Fruit fly (Drosophila melanogaster) whole organism, embryonic: ENCODE results near the gene Roc1b.
A peak's percentile ranks its signal among the peaks of the same experiment; 100 is the strongest.

Source experiments
- Ada2b ChIP-seq: fragments of 200-800 bp; sonication (Bioruptor generic); IDR thresholded peaks from 2 replicates; pipeline ENCODE4 v1.3.6; 2022; ENCODE audit warnings: missing biosample characterization, missing genetic modification characterization
- Awh ChIP-seq: fragments of 200-800 bp; sonication (Bioruptor generic); IDR thresholded peaks from 2 replicates; pipeline ENCODE4, ENCODE4 v1.3.6; 2022; ENCODE audit warnings: missing biosample characterization, missing genetic modification characterization
- B-H1 ChIP-seq: fragments of 200-800 bp; sonication (Bioruptor generic); IDR thresholded peaks from 3 replicates; pipeline ENCODE4 v1.3.6; 2022; ENCODE audit warnings: missing biosample characterization, missing genetic modification characterization
- CG11093 ChIP-seq: fragments of 200-800 bp; sonication (Bioruptor generic); IDR thresholded peaks from 3 replicates; pipeline ENCODE4 v1.3.6; 2022; ENCODE audit warnings: missing biosample characterization, missing genetic modification characterization
- CG12104 ChIP-seq: fragments of 200-800 bp; sonication (Bioruptor generic); optimal IDR thresholded peaks from 3 replicates; lab custom pipeline; 2016; ENCODE audit warnings: missing biosample characterization, missing genetic modification characterization
- CG12391 ChIP-seq: fragments of 200-800 bp; sonication (Bioruptor generic); optimal IDR thresholded peaks from 3 replicates; lab custom pipeline; 2018; ENCODE audit warnings: missing biosample characterization, mild to moderate bottlenecking, missing genetic modification characterization, moderate library complexity
- CG1647 ChIP-seq: fragments of 200-800 bp; sonication (Bioruptor generic); optimal IDR thresholded peaks from 3 replicates; lab custom pipeline; 2016; ENCODE audit warnings: missing biosample characterization, missing genetic modification characterization
- CG17186 ChIP-seq: fragments of 200-800 bp; sonication (Bioruptor generic); optimal IDR thresholded peaks from 3 replicates; lab custom pipeline; 2017; ENCODE audit warnings: missing biosample characterization, missing genetic modification reagents, missing genetic modification characterization
- CG17802 ChIP-seq: fragments of 200-800 bp; sonication (Bioruptor generic); optimal IDR thresholded peaks from 2 replicates; lab custom pipeline; 2018; ENCODE audit warnings: missing biosample characterization, mild to moderate bottlenecking, missing genetic modification characterization, moderate library complexity
- CG18011 ChIP-seq: fragments of 200-800 bp; sonication (Bioruptor generic); optimal IDR thresholded peaks from 2 replicates; lab custom pipeline; 2017; ENCODE audit warnings: missing biosample characterization, missing genetic modification characterization, mild to moderate bottlenecking, moderate library complexity, missing genotype
- CG2889 ChIP-seq: fragments of 200-800 bp; sonication (Bioruptor generic); IDR thresholded peaks from 3 replicates; pipeline ENCODE4 v1.3.6; 2022; ENCODE audit warnings: missing biosample characterization, missing genetic modification characterization
- CG3163 ChIP-seq: fragments of 200-800 bp; sonication (Bioruptor generic); optimal IDR thresholded peaks from 3 replicates; lab custom pipeline; 2016; ENCODE audit warnings: missing biosample characterization, missing genetic modification characterization
- CG32772 ChIP-seq: fragments of 200-800 bp; sonication (Bioruptor generic); IDR thresholded peaks from 2 replicates; pipeline ENCODE4 v1.3.6; 2022; ENCODE audit warnings: missing biosample characterization, missing genetic modification characterization
- CG34376 ChIP-seq: fragments of 200-800 bp; sonication (Bioruptor generic); optimal IDR thresholded peaks from 2 replicates; lab custom pipeline; 2018; ENCODE audit warnings: missing biosample characterization, mild to moderate bottlenecking, missing genetic modification characterization
- CG4820 ChIP-seq: fragments of 200-800 bp; sonication (Bioruptor generic); optimal IDR thresholded peaks from 3 replicates; lab custom pipeline; 2016; ENCODE audit warnings: missing biosample characterization, missing genetic modification characterization
- CG4854 ChIP-seq: fragments of 200-800 bp; sonication (Bioruptor generic); optimal IDR thresholded peaks from 2 replicates; lab custom pipeline; 2016; ENCODE audit warnings: missing biosample characterization, missing genetic modification characterization, inconsistent platforms
- CG6854 ChIP-seq: fragments of 200-800 bp; sonication (Bioruptor generic); optimal IDR thresholded peaks from 3 replicates; lab custom pipeline; 2017; ENCODE audit warnings: missing biosample characterization, mild to moderate bottlenecking, missing genetic modification characterization
- CG9932 ChIP-seq: fragments of 200-800 bp; sonication (Bioruptor generic); IDR thresholded peaks from 2 replicates; pipeline ENCODE4 v1.3.6; 2022; ENCODE audit warnings: missing biosample characterization, missing genetic modification characterization
- CkIIα-i1 ChIP-seq: fragments of 200-800 bp; sonication (Bioruptor generic); IDR thresholded peaks from 2 replicates; pipeline ENCODE4 v1.3.6; 2022; ENCODE audit warnings: missing biosample characterization, missing genetic modification characterization
- CoRest ChIP-seq: fragments of 200-800 bp; sonication (Bioruptor generic); optimal IDR thresholded peaks from 3 replicates; lab custom pipeline; 2018; ENCODE audit warnings: missing biosample characterization, mild to moderate bottlenecking, missing genetic modification characterization, moderate library complexity
- Dad ChIP-seq: fragments of 200-800 bp; sonication (Bioruptor generic); optimal IDR thresholded peaks from 3 replicates; lab custom pipeline; 2016; ENCODE audit warnings: missing biosample characterization, missing genetic modification characterization
- Dref ChIP-seq: fragments of 200-800 bp; sonication (Bioruptor generic); IDR thresholded peaks from 2 replicates; pipeline ENCODE4 v1.3.6; 2022; ENCODE audit warnings: missing biosample characterization, missing genetic modification characterization
- Elba2 ChIP-seq: fragments of 200-800 bp; sonication (Bioruptor generic); optimal IDR thresholded peaks from 3 replicates; lab custom pipeline; 2016; ENCODE audit warnings: missing biosample characterization, missing genetic modification characterization
- Gug ChIP-seq: fragments of 200-800 bp; sonication (Bioruptor generic); IDR thresholded peaks from 4 replicates; pipeline ENCODE4 v1.3.6; 2022; ENCODE audit warnings: missing biosample characterization, missing genetic modification characterization
- H2.0 ChIP-seq: fragments of 200-800 bp; sonication (Bioruptor generic); IDR thresholded peaks from 2 replicates; pipeline ENCODE4 v1.3.6; 2022; ENCODE audit warnings: missing biosample characterization, missing genetic modification characterization
- HHEX ChIP-seq: fragments of 200-800 bp; sonication (Bioruptor generic); optimal IDR thresholded peaks from 3 replicates; lab custom pipeline; 2017; ENCODE audit warnings: missing biosample characterization, mild to moderate bottlenecking, missing genetic modification characterization, missing genetic modification reagents
- HLH4C ChIP-seq: fragments of 200-800 bp; sonication (Bioruptor generic); IDR thresholded peaks from 3 replicates; pipeline ENCODE4 v1.3.6; 2022; ENCODE audit warnings: missing biosample characterization, missing genetic modification characterization; ENCODE audit not compliant: partially characterized antibody
- HLH54F ChIP-seq: fragments of 200-800 bp; sonication (Bioruptor generic); optimal IDR thresholded peaks from 3 replicates; lab custom pipeline; 2016; ENCODE audit warnings: missing biosample characterization, missing genetic modification characterization
- Hand ChIP-seq: fragments of 200-800 bp; sonication (Bioruptor generic); optimal IDR thresholded peaks from 2 replicates; lab custom pipeline; 2017; ENCODE audit warnings: mild to moderate bottlenecking, missing biosample characterization, missing genetic modification reagents, missing genetic modification characterization
- HmgZ ChIP-seq: fragments of 200-800 bp; sonication (Bioruptor generic); optimal IDR thresholded peaks from 2 replicates; lab custom pipeline; 2018; ENCODE audit warnings: missing biosample characterization, mild to moderate bottlenecking, missing genetic modification characterization
- Mes4 ChIP-seq: fragments of 200-800 bp; sonication (Bioruptor generic); optimal IDR thresholded peaks from 2 replicates; lab custom pipeline; 2016; ENCODE audit warnings: missing biosample characterization, missing genetic modification characterization
- Nf-YC ChIP-seq: fragments of 200-800 bp; optimal IDR thresholded peaks from 3 replicates; lab custom pipeline; 2019; ENCODE audit warnings: missing biosample characterization, mild to moderate bottlenecking, missing genetic modification characterization, moderate library complexity
- Optix ChIP-seq: fragments of 200-800 bp; sonication (Bioruptor generic); IDR thresholded peaks from 3 replicates; pipeline ENCODE4 v1.3.6; 2022; ENCODE audit warnings: missing biosample characterization, missing genetic modification characterization
- Six4 ChIP-seq: fragments of 200-800 bp; sonication (Bioruptor generic); optimal IDR thresholded peaks from 2 replicates; lab custom pipeline; 2016; ENCODE audit warnings: missing biosample characterization, missing genetic modification characterization
- Spps ChIP-seq: fragments of 200-800 bp; sonication (Bioruptor generic); optimal IDR thresholded peaks from 2 replicates; lab custom pipeline; 2018; ENCODE audit warnings: missing biosample characterization, mild to moderate bottlenecking, missing genetic modification characterization
- Sry-β ChIP-seq: fragments of 200-800 bp; sonication (Bioruptor generic); optimal IDR thresholded peaks from 2 replicates; lab custom pipeline; 2018; ENCODE audit warnings: missing biosample characterization, mild to moderate bottlenecking, missing genetic modification characterization, moderate library complexity
- chm ChIP-seq: fragments of 200-800 bp; sonication (Bioruptor generic); IDR thresholded peaks from 2 replicates; pipeline ENCODE4 v1.3.6; 2022; ENCODE audit warnings: missing biosample characterization, missing genetic modification characterization
- crol ChIP-seq: fragments of 200-800 bp; sonication (Bioruptor generic); IDR thresholded peaks from 2 replicates; pipeline ENCODE4 v1.3.6; 2022; ENCODE audit warnings: missing biosample characterization, missing genetic modification characterization
- dm ChIP-seq: fragments of 200-800 bp; sonication (Bioruptor generic); optimal IDR thresholded peaks from 3 replicates; lab custom pipeline; 2016; ENCODE audit warnings: missing biosample characterization, missing genetic modification characterization
- gem ChIP-seq: fragments of 200-800 bp; sonication (Bioruptor generic); optimal IDR thresholded peaks from 2 replicates; lab custom pipeline; 2019; ENCODE audit warnings: missing biosample characterization, mild to moderate bottlenecking, missing genetic modification characterization, moderate library complexity
- grau ChIP-seq: fragments of 200-800 bp; optimal IDR thresholded peaks from 3 replicates; lab custom pipeline; 2019; ENCODE audit warnings: missing biosample characterization, mild to moderate bottlenecking, missing genetic modification characterization, moderate library complexity
- jigr1 ChIP-seq: fragments of 200-800 bp; sonication (Bioruptor generic); IDR thresholded peaks from 3 replicates; pipeline ENCODE4 v1.3.6; 2022; ENCODE audit warnings: missing biosample characterization, missing genetic modification characterization
- luna ChIP-seq: fragments of 200-800 bp; sonication (Bioruptor generic); optimal IDR thresholded peaks from 2 replicates; lab custom pipeline; 2016; ENCODE audit warnings: missing biosample characterization, missing genetic modification characterization
- mirr ChIP-seq: fragments of 200-800 bp; sonication (Bioruptor generic); optimal IDR thresholded peaks from 3 replicates; lab custom pipeline; 2018; ENCODE audit warnings: missing biosample characterization, mild to moderate bottlenecking, missing genetic modification characterization
- nom ChIP-seq: fragments of 200-800 bp; sonication (Bioruptor generic); optimal IDR thresholded peaks from 2 replicates; lab custom pipeline; 2017; ENCODE audit warnings: missing biosample characterization, missing genetic modification characterization, mild to moderate bottlenecking, moderate library complexity, missing genetic modification reagents
- pfk ChIP-seq: fragments of 200-800 bp; sonication (Bioruptor generic); optimal IDR thresholded peaks from 2 replicates; lab custom pipeline; 2018; ENCODE audit warnings: missing biosample characterization, mild to moderate bottlenecking, missing genetic modification characterization, moderate library complexity
- sens ChIP-seq: fragments of 200-800 bp; sonication (Bioruptor generic); peaks from one replicate; lab custom pipeline; 2016; ENCODE audit warnings: missing biosample characterization, missing genetic modification characterization
- sob ChIP-seq: fragments of 200-800 bp; sonication (Bioruptor generic); IDR thresholded peaks from 2 replicates; pipeline ENCODE4 v1.3.6; 2022; ENCODE audit warnings: missing biosample characterization, missing genetic modification characterization
- tin ChIP-seq: fragments of 200-800 bp; sonication (Bioruptor generic); optimal IDR thresholded peaks from 3 replicates; lab custom pipeline; 2016; ENCODE audit warnings: missing biosample characterization, missing genetic modification characterization
- tio ChIP-seq: fragments of 200-800 bp; sonication (Bioruptor generic); optimal IDR thresholded peaks from 2 replicates; lab custom pipeline; 2017; ENCODE audit warnings: missing biosample characterization, missing genetic modification characterization, inconsistent platforms
- twi ChIP-seq: fragments of 200-800 bp; optimal IDR thresholded peaks from 2 replicates; lab custom pipeline; 2019; ENCODE audit warnings: missing biosample characterization, mild to moderate bottlenecking, missing genetic modification characterization, moderate library complexity
- yki ChIP-seq: fragments of >200 bp; optimal IDR thresholded peaks from 3 replicates; lab custom pipeline; 2018
- z ChIP-seq: fragments of 200-800 bp; sonication (Bioruptor generic); IDR thresholded peaks from 3 replicates; pipeline ENCODE4 v1.3.6; 2022; ENCODE audit warnings: missing biosample characterization, missing genetic modification characterization
- zf30C ChIP-seq: fragments of 200-800 bp; sonication (Bioruptor generic); optimal IDR thresholded peaks from 3 replicates; lab custom pipeline; 2018; ENCODE audit warnings: missing biosample characterization, mild to moderate bottlenecking, missing genetic modification characterization

Gene Roc1b

dm6 chr3L:378072-378423 lies 20.3 kb downstream of the Roc1b start:
- TF ChIP-seq tio (GFP tag; lab: Kevin White, UChicago) = no peak
- TF ChIP-seq H2.0 (GFP tag; lab: Robert Waterston, UW) = no peak
- peak; percentile 14 for TF ChIP-seq CoRest (tag; lab: Kevin White, UChicago)
- peak; percentile 28 for TF ChIP-seq Elba2 (GFP tag; lab: Kevin White, UChicago)
- no peak for TF ChIP-seq yki
- TF ChIP-seq CG17802 (tag; lab: Kevin White, UChicago) = no peak
- peak; percentile 65; the same call in 2 of the 3 replicates for TF ChIP-seq HLH4C (GFP tag; lab: Robert Waterston, UW)
- no peak for TF ChIP-seq CG1647
- TF ChIP-seq CG2889 (GFP tag; lab: Robert Waterston, UW) = no peak
- TF ChIP-seq CG4854 (GFP tag; lab: Kevin White, UChicago) = no peak
- TF ChIP-seq mirr (GFP tag; lab: Kevin White, UChicago) = peak; percentile 2
- TF ChIP-seq Dref = no peak
- TF ChIP-seq z (GFP tag; lab: Robert Waterston, UW) = no peak
- TF ChIP-seq CG6854 (GFP tag; lab: Kevin White, UChicago) = no peak
- TF ChIP-seq CG12104 (GFP tag; lab: Kevin White, UChicago) = no peak
- no peak for TF ChIP-seq CG32772 (GFP tag; lab: Robert Waterston, UW)
- no peak for TF ChIP-seq HHEX (GFP tag; lab: Kevin White, UChicago)
- TF ChIP-seq tin (GFP tag; lab: Kevin White, UChicago) = no peak
- no peak for TF ChIP-seq CG4820
- no peak for TF ChIP-seq Dad (GFP tag; lab: Kevin White, UChicago)
- TF ChIP-seq B-H1 (GFP tag; lab: Robert Waterston, UW) = no peak
- no peak for TF ChIP-seq gem
- no peak for TF ChIP-seq Six4 (GFP tag; lab: Kevin White, UChicago)
- TF ChIP-seq dm (GFP tag; lab: Kevin White, UChicago) = peak; percentile 8
- no peak for TF ChIP-seq grau (tag; lab: Kevin White, UChicago)
- no peak for TF ChIP-seq CG11093
- no peak for TF ChIP-seq CG17186 (GFP tag; lab: Kevin White, UChicago)
- no peak for TF ChIP-seq pfk (GFP tag; lab: Kevin White, UChicago)
- no peak for TF ChIP-seq Gug (GFP tag; lab: Robert Waterston, UW)
- TF ChIP-seq jigr1 (GFP tag; lab: Robert Waterston, UW) = no peak
- no peak for TF ChIP-seq Awh (GFP tag; lab: Robert Waterston, UW)
- peak; percentile 43; the same call in 1 of the 2 replicates for TF ChIP-seq crol
- no peak for TF ChIP-seq CkIIα-i1
- no peak for TF ChIP-seq CG9932
- no peak for TF ChIP-seq Spps (tag; lab: Kevin White, UChicago)
- TF ChIP-seq HLH54F = no peak
- no peak for TF ChIP-seq Hand (GFP tag; lab: Kevin White, UChicago)
- peak; percentile 100 for TF ChIP-seq Nf-YC (tag; lab: Kevin White, UChicago)
- TF ChIP-seq sens (GFP tag; lab: Kevin White, UChicago) = peak; percentile 64
- TF ChIP-seq nom (GFP tag; lab: Kevin White, UChicago) = no peak
- TF ChIP-seq luna (GFP tag; lab: Kevin White, UChicago) = no peak
- no peak for TF ChIP-seq Optix (GFP tag; lab: Robert Waterston, UW)
- no peak for TF ChIP-seq Mes4 (GFP tag; lab: Kevin White, UChicago)
- no peak for TF ChIP-seq twi (tag; lab: Kevin White, UChicago)
- no peak for TF ChIP-seq chm (GFP tag; lab: Robert Waterston, UW)
- no peak for TF ChIP-seq HmgZ (tag; lab: Kevin White, UChicago)
- no peak for TF ChIP-seq CG18011 (GFP tag; lab: Kevin White, UChicago)
- TF ChIP-seq sob (GFP tag; lab: Robert Waterston, UW) = no peak
- no peak for TF ChIP-seq CG34376 (GFP tag; lab: Kevin White, UChicago)
- TF ChIP-seq Sry-β = no peak
- no peak for TF ChIP-seq CG3163 (GFP tag; lab: Kevin White, UChicago)
- no peak for TF ChIP-seq zf30C (GFP tag; lab: Kevin White, UChicago)
- no peak for TF ChIP-seq Ada2b (GFP tag; lab: Robert Waterston, UW)
- no peak for TF ChIP-seq CG12391
